Worm (Caenorhabditis elegans) whole organism, young adult: ENCODE measurements around the gene C39B5.10.

Experiments
- F57C9.4 ChIP-seq: sonication (generic microtip); optimal IDR thresholded peaks from 2 replicates; lab custom pipeline; 2017; ENCODE audit warnings: mild to moderate bottlenecking, missing genetic modification characterization, missing compliant biosample characterization
- sea-2 ChIP-seq: fragments of 200-800 bp; sonication (Bioruptor generic); IDR thresholded peaks from 2 replicates; pipeline ENCODE4 v1.3.6; 2022; ENCODE audit warnings: missing genetic modification characterization, missing compliant biosample characterization
- sptf-2 ChIP-seq: fragments of 200-800 bp; sonication (Bioruptor generic); optimal IDR thresholded peaks from 2 replicates; lab custom pipeline; 2018; ENCODE audit warnings: mild to moderate bottlenecking, missing genetic modification characterization, missing compliant biosample characterization

- no peak for TF ChIP-seq sptf-2 (GFP tag; lab: Kevin White, UChicago)
- TF ChIP-seq F57C9.4 = no peak
- TF ChIP-seq sea-2 (GFP tag; lab: Robert Waterston, UW) = no peak
Observed at ce11 chrIII:2283341-2283847, 44.0 kb upstream of the C39B5.10 start.
